Worm (Caenorhabditis elegans) whole organism, mixed stage, embryonic: Measurements from ENCODE around the gene fut-3.

Source experiments
- M03D4.4 ChIP-seq: sonication (generic microtip); optimal IDR thresholded peaks from 2 replicates; lab custom pipeline; 2017; ENCODE audit warnings: mild to moderate bottlenecking, missing genetic modification characterization, missing compliant biosample characterization
- bed-3 ChIP-seq: fragments of 200-800 bp; sonication (Bioruptor generic); optimal IDR thresholded peaks from 3 replicates; lab custom pipeline; 2018; ENCODE audit warnings: mild to moderate bottlenecking, missing genetic modification characterization, moderate library complexity, missing compliant biosample characterization
- blmp-1 ChIP-seq: fragments of 150-350 bp; optimal IDR thresholded peaks from 2 replicates; lab custom pipeline; 2014; ENCODE audit warnings: missing biosample characterization, missing genetic modification characterization
- elt-1 ChIP-seq: sonication (generic microtip); optimal IDR thresholded peaks from 2 replicates; lab custom pipeline; 2017; ENCODE audit warnings: missing genetic modification characterization, mild to moderate bottlenecking, missing compliant biosample characterization, antibody characterized with exemption, moderate library complexity, borderline replicate concordance; ENCODE audit not compliant: insufficient read depth
- mep-1 ChIP-seq: fragments of 150-350 bp; optimal IDR thresholded peaks from 2 replicates; lab custom pipeline; 2017; ENCODE audit warnings: missing biosample characterization, missing genetic modification reagents, missing genetic modification characterization, inconsistent platforms
- mls-2 ChIP-seq: sonication (generic microtip); optimal IDR thresholded peaks from 2 replicates; lab custom pipeline; 2016; ENCODE audit warnings: mild to moderate bottlenecking, missing genetic modification characterization, moderate library complexity, missing compliant biosample characterization
- nhr-12 ChIP-seq: fragments of 150-350 bp; optimal IDR thresholded peaks from 2 replicates; lab custom pipeline; 2014; ENCODE audit warnings: missing biosample characterization, missing genetic modification characterization
- nhr-237 ChIP-seq: fragments of 150-350 bp; optimal IDR thresholded peaks from 2 replicates; lab custom pipeline; 2014; ENCODE audit warnings: missing biosample characterization, missing genetic modification characterization
- nhr-28 ChIP-seq: fragments of 150-350 bp; optimal IDR thresholded peaks from 2 replicates; lab custom pipeline; 2014; ENCODE audit warnings: missing biosample characterization, missing genetic modification characterization
- pha-4 ChIP-seq: fragments of 150-350 bp; optimal IDR thresholded peaks from 2 replicates; lab custom pipeline; 2018; ENCODE audit warnings: missing biosample characterization, missing genetic modification reagents, missing genetic modification characterization
- sem-2 ChIP-seq: fragments of 200-800 bp; sonication (Bioruptor generic); optimal IDR thresholded peaks from 2 replicates; lab custom pipeline; 2018; ENCODE audit warnings: mild to moderate bottlenecking, missing genetic modification characterization, missing compliant biosample characterization
- snpc-4 ChIP-seq: fragments of 150-350 bp; optimal IDR thresholded peaks from 2 replicates; lab custom pipeline; 2014; ENCODE audit warnings: missing biosample characterization, missing genetic modification characterization
- sptf-1 ChIP-seq: sonication (generic microtip); optimal IDR thresholded peaks from 2 replicates; lab custom pipeline; 2017; ENCODE audit warnings: mild to moderate bottlenecking, missing genetic modification characterization, moderate library complexity, missing compliant biosample characterization
- unc-62 ChIP-seq: fragments of 150-350 bp; optimal IDR thresholded peaks from 2 replicates; lab custom pipeline; 2014; ENCODE audit warnings: missing biosample characterization, missing genetic modification reagents, missing genetic modification characterization

DNA sequence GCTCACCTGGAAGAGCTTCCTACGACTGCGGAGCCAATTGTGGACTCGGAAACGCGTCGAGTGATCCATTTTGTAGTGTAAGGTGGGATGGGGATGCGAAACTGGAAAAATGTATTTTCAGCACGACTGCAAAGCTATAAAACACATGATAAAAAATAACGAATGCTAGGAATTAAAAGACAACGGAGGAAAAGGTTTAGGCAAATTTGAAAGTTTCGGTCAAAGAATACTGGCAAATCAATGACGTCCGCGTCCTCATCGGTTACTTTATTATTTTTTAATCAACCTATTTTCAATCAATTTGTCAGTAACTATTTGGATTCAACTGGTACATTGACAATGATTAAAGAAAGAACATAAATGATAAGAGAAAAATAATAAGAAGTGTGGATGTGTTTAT is 51.8 kb downstream of the fut-3 start, which contains the start of gene C17G10.7:
- TF ChIP-seq elt-1 (no peak), mep-1 (tag; lab: Kevin White, UChicago) (no peak), nhr-237 (tag; lab: Kevin White, UChicago) (no peak), M03D4.4 (tag; lab: Kevin White, UChicago) (no peak), snpc-4 (tag; lab: Kevin White, UChicago) (no peak), pha-4 (tag; lab: Kevin White, UChicago) (no peak), mls-2 (tag; lab: Kevin White, UChicago) (no peak), unc-62 (GFP tag; lab: Kevin White, UChicago) (no peak), nhr-12 (tag; lab: Kevin White, UChicago) (no peak), bed-3 (no peak), nhr-28 (tag; lab: Kevin White, UChicago) (no peak), blmp-1 (tag; lab: Kevin White, UChicago) (no peak), sptf-1 (tag; lab: Kevin White, UChicago) (no peak), sem-2 (GFP tag; lab: Kevin White, UChicago) (no peak)
